Worm (Caenorhabditis elegans): ENCODE measurements around the gene rps-30.

The rps-30 gene

DNA sequence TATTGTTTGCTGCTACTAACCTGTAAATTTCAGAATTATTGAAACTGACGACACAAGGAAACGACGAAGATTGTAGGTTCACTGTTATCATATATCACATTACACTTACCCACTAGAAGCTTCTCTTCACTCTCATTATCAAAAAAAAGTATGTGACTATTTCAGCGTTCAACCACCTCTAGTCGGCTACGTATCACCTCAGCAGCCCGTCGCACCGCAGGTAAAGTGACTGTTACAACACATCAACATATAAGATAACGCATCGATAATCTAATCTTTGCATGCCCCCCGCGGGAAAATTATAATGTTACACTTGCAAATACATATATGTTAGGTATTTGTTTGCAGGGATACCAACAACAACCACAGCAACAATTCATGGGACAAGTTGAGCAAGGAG, 10.3 kb downstream of the rps-30 start:
- TF ChIP-seq elt-2 (tag; optimal IDR thresholded peaks at IDR 0.05) (peak; percentile 70), tbx-2 (tag; optimal IDR thresholded peaks at IDR 0.05) (no peak)

DNA sequence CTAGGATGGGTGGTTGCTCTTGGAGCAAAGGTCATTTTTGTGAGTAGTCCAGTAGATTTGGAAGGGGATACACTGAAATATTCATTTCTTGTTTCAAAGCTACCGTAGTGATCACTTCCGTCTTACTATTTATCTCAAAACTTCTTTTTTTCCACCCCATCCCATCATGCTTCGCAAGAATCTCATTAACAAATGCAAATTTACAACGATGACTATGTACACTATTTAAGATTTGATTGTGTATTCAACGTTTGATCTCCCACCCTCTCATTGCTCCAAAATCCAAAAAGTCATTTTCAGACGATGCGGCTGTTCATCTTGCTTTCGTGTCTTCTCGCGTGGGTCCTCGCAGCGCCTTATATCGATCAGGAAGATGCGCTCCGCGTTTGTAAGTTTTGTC, 16.7 kb downstream of the rps-30 start, which contains the start of gene flp-21:
Gene flp-21 (plus strand): TSS at position 301 of the 400 bp plus-strand sequence.
- TF ChIP-seq lir-3 (tag; optimal IDR thresholded peaks at IDR 0.05; ENCODE audit: poor library complexity) (no peak), vab-15 (tag; optimal IDR thresholded peaks at IDR 0.05) (no peak), mef-2 (tag; optimal IDR thresholded peaks at IDR 0.05) (no peak), unc-130 (tag; optimal IDR thresholded peaks at IDR 0.05) (no peak), C16A3.4 (tag; optimal IDR thresholded peaks at IDR 0.05) (no peak), snpc-4 (tag; optimal IDR thresholded peaks at IDR 0.05) (no peak), efl-3 (GFP tag; optimal IDR thresholded peaks at IDR 0.05) (no peak), jun-1 (tag; optimal IDR thresholded peaks at IDR 0.05) (no peak), nhr-28 (tag; optimal IDR thresholded peaks at IDR 0.05) (no peak), F16B12.6 (tag; optimal IDR thresholded peaks at IDR 0.05) (no peak), aha-1 (tag; optimal IDR thresholded peaks at IDR 0.05) (no peak), C04F5.9 (tag; optimal IDR thresholded peaks at IDR 0.05) (no peak), lin-15B (tag; optimal IDR thresholded peaks at IDR 0.05) (no peak), tbx-2 (tag; optimal IDR thresholded peaks at IDR 0.05) (no peak), elt-2 (tag; optimal IDR thresholded peaks at IDR 0.05) (no peak), hlh-4 (tag; optimal IDR thresholded peaks at IDR 0.05) (no peak), ztf-4 (tag; optimal IDR thresholded peaks at IDR 0.05) (no peak), ztf-11 (tag; optimal IDR thresholded peaks at IDR 0.05) (no peak)

DNA sequence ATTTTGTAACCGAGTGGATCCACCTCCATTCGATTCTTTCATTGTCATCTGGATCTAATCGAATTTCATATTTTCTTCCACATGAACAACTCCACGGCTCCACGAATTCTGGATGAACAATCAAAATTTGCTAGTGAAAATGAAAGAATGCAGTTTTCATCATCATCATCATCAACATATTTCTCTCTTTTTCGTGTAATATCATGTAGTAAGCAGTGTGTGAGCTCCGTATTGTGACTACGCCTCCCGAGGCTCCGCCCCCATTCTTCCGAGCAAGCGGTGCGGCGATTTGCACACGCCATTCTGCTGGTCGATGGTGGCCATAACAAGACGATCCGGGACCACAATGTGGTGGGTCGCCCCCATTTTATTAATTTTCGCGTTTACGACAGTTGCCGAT, 21.7 kb downstream of the rps-30 start, which contains the start of gene ZK742.7:
Gene ZK742.7 (plus strand): TSS at position 301 of the 400 bp plus-strand sequence.
- TF ChIP-seq ceh-90 (tag; optimal IDR thresholded peaks at IDR 0.05) (no peak), sptf-1 (tag; optimal IDR thresholded peaks at IDR 0.05) (no peak), dsc-1 (tag; optimal IDR thresholded peaks at IDR 0.05) (no peak), ceh-8 (GFP tag; optimal IDR thresholded peaks at IDR 0.05) (no peak), lin-14 (GFP tag; optimal IDR thresholded peaks at IDR 0.05) (no peak), ztf-4 (tag; optimal IDR thresholded peaks at IDR 0.05) (no peak)

DNA sequence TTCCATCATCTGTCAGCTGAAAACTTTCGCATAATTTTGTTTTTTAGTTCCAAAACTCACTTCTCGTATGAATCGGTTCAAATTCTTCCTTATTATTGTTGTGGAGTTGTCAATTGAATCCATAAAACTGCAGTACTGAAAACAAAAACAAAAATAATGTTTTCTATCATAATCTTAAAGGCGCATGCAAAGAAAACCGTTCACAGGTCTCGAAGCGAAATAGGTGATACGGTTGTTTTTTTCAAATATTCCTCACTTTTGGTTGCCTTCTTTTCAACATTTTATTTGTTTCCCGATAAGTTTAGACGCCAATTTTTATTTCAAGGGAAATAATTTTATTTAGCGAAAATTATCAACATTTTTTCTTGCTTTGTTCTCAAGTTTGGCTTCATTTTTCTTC, 27.2 kb downstream of the rps-30 start:
- no peak for TF ChIP-seq sptf-1 (tag; optimal IDR thresholded peaks at IDR 0.05)
- TF ChIP-seq lin-15B (tag; optimal IDR thresholded peaks at IDR 0.05): no peak
- TF ChIP-seq nhr-11 (tag; optimal IDR thresholded peaks at IDR 0.05): no peak
- TF ChIP-seq efl-3 (GFP tag; optimal IDR thresholded peaks at IDR 0.05): no peak
- TF ChIP-seq blmp-1 (tag; optimal IDR thresholded peaks at IDR 0.05): no peak
- TF ChIP-seq fkh-8 (tag; optimal IDR thresholded peaks at IDR 0.05): no peak
- no peak for TF ChIP-seq nhr-19 (GFP tag; conservative IDR thresholded peaks at IDR 0.05)
- TF ChIP-seq lin-39 (tag; optimal IDR thresholded peaks at IDR 0.05): no peak
- TF ChIP-seq fkh-4 (tag; optimal IDR thresholded peaks at IDR 0.05; ENCODE audit: borderline replicate concordance): no peak
- TF ChIP-seq tlp-1 (tag; optimal IDR thresholded peaks at IDR 0.05): no peak
- TF ChIP-seq egl-27 (tag; optimal IDR thresholded peaks at IDR 0.05): no peak
- TF ChIP-seq tbx-2 (tag; optimal IDR thresholded peaks at IDR 0.05): no peak
- TF ChIP-seq fos-1 (tag; optimal IDR thresholded peaks at IDR 0.05): no peak

DNA sequence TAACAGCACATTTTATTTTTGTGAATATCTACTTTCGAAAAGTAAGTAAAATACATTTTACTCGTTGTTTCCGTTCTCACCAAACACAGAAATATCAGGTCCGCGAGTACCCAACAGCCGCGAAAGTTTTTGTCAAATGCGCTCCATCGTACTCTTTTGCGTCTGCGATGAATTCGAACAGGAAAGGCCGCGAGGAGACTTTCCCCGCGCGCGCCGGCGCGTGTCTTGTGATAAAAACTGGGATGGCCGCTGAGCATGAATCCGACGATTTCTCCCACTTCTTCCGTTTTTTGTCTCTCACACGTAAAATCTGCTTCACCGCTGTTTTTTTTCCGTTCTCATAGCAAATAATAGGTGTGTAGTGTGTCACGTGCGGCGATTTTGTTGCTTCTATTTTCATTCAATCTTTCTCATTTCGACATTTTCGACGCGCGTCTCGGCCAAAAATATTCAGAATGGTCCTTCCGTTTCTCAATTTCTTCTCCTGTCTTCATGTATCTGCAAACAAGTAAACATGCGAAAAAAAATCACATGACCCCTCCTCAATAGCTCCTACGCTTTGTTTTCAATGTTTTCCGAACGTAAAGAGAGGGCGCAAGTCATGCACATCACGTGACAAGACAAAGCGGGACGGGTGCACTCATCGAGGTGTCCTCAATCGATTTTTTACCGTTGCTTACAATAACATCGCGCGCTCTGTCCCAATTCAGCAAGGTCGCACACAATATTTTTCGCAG, 27.9 kb downstream of the rps-30 start, which contains the start of gene uvs-1:
Gene uvs-1 (minus strand): TSS at position 145 of the 737 bp plus-strand sequence.
- TF ChIP-seq ceh-8 (GFP tag; optimal IDR thresholded peaks at IDR 0.05) (no peak), Y116A8C.19 (tag; optimal IDR thresholded peaks at IDR 0.05; ENCODE audit: borderline replicate concordance) (no peak), F16B12.6 (tag; optimal IDR thresholded peaks at IDR 0.05) (peak; percentile 28), nhr-90 (tag; optimal IDR thresholded peaks at IDR 0.05; ENCODE audit: poor library complexity) (peak; percentile 64), fkh-10 (GFP tag; optimal IDR thresholded peaks at IDR 0.05) (peak; percentile 17), egl-13 (tag; optimal IDR thresholded peaks at IDR 0.05) (no peak), fos-1 (tag; optimal IDR thresholded peaks at IDR 0.05) (no peak), pag-3 (tag; optimal IDR thresholded peaks at IDR 0.05; ENCODE audit: borderline replicate concordance, insufficient read depth) (no peak), rnt-1 (tag; optimal IDR thresholded peaks at IDR 0.05) (peak; percentile 37), zip-4 (GFP tag; optimal IDR thresholded peaks at IDR 0.05) (no peak), alr-1 (tag; optimal IDR thresholded peaks at IDR 0.05; ENCODE audit: borderline replicate concordance) (no peak), efl-3 (GFP tag; optimal IDR thresholded peaks at IDR 0.05) (no peak), vab-15 (tag; optimal IDR thresholded peaks at IDR 0.05) (peak; percentile 64), ces-1 (GFP tag; optimal IDR thresholded peaks at IDR 0.05) (no peak), nhr-28 (tag; optimal IDR thresholded peaks at IDR 0.05) (no peak), nhr-237 (tag; optimal IDR thresholded peaks at IDR 0.05) (no peak), snu-23 (GFP tag; optimal IDR thresholded peaks at IDR 0.05) (peak; percentile 40), fkh-4 (tag; optimal IDR thresholded peaks at IDR 0.05; ENCODE audit: borderline replicate concordance) (no peak), nhr-19 (GFP tag; conservative IDR thresholded peaks at IDR 0.05) (peak; percentile 69)

Measured in whole organism, L1 larva.